Worm (Caenorhabditis elegans) whole organism, mixed stage, embryonic: ENCODE measurements around the gene nspg-1.

Source experiments
- blmp-1 ChIP-seq: fragments of 150-350 bp; optimal IDR thresholded peaks from 2 replicates; lab custom pipeline; 2014; ENCODE audit warnings: missing biosample characterization, missing genetic modification characterization
- elt-3 ChIP-seq: fragments of 150-350 bp; optimal IDR thresholded peaks from 2 replicates; lab custom pipeline; 2014; ENCODE audit warnings: missing biosample characterization, missing genetic modification characterization
- flh-1 ChIP-seq: fragments of 200-800 bp; sonication (Bioruptor generic); optimal IDR thresholded peaks from 2 replicates; lab custom pipeline; 2018; ENCODE audit warnings: mild to moderate bottlenecking, missing genetic modification characterization, moderate library complexity, missing compliant biosample characterization
- lin-13 ChIP-seq: fragments of 150-350 bp; optimal IDR thresholded peaks from 2 replicates; lab custom pipeline; 2014; ENCODE audit warnings: missing biosample characterization, missing genetic modification characterization
- lin-32 ChIP-seq: fragments of 200-800 bp; sonication (Bioruptor generic); optimal IDR thresholded peaks from 2 replicates; lab custom pipeline; 2018; ENCODE audit warnings: mild to moderate bottlenecking, missing genetic modification characterization, missing compliant biosample characterization
- mab-5 ChIP-seq: fragments of 150-350 bp; optimal IDR thresholded peaks from 2 replicates; lab custom pipeline; 2014; ENCODE audit warnings: missing biosample characterization, missing genetic modification characterization
- nhr-237 ChIP-seq: fragments of 150-350 bp; optimal IDR thresholded peaks from 2 replicates; lab custom pipeline; 2014; ENCODE audit warnings: missing biosample characterization, missing genetic modification characterization
- nhr-28 ChIP-seq: fragments of 150-350 bp; optimal IDR thresholded peaks from 2 replicates; lab custom pipeline; 2014; ENCODE audit warnings: missing biosample characterization, missing genetic modification characterization
- nhr-76 ChIP-seq: sonication (generic microtip); optimal IDR thresholded peaks from 2 replicates; lab custom pipeline; 2017; ENCODE audit warnings: missing biosample characterization, missing genetic modification characterization
- pha-4 ChIP-seq: fragments of 150-350 bp; optimal IDR thresholded peaks from 2 replicates; lab custom pipeline; 2018; ENCODE audit warnings: missing biosample characterization, missing genetic modification reagents, missing genetic modification characterization
- sptf-1 ChIP-seq: sonication (generic microtip); optimal IDR thresholded peaks from 2 replicates; lab custom pipeline; 2017; ENCODE audit warnings: mild to moderate bottlenecking, missing genetic modification characterization, moderate library complexity, missing compliant biosample characterization
- unc-62 ChIP-seq: fragments of 150-350 bp; optimal IDR thresholded peaks from 2 replicates; lab custom pipeline; 2014; ENCODE audit warnings: missing biosample characterization, missing genetic modification reagents, missing genetic modification characterization
- ztf-11 ChIP-seq: fragments of 150-350 bp; optimal IDR thresholded peaks from 2 replicates; lab custom pipeline; 2014; ENCODE audit warnings: missing biosample characterization, missing genetic modification characterization

- no peak for TF ChIP-seq sptf-1 (tag; lab: Kevin White, UChicago)
- no peak for TF ChIP-seq nhr-237 (tag; lab: Kevin White, UChicago)
- TF ChIP-seq nhr-76 (tag; lab: Kevin White, UChicago), result no peak
- TF ChIP-seq ztf-11 (tag; lab: Kevin White, UChicago), result no peak
- TF ChIP-seq flh-1 (GFP tag; lab: Kevin White, UChicago), result no peak
- no peak for TF ChIP-seq mab-5 (tag; lab: Kevin White, UChicago)
- no peak for TF ChIP-seq lin-32 (GFP tag; lab: Kevin White, UChicago)
- no peak for TF ChIP-seq unc-62 (GFP tag; lab: Kevin White, UChicago)
- no peak for TF ChIP-seq pha-4 (tag; lab: Kevin White, UChicago)
- TF ChIP-seq blmp-1, result no peak
- no peak for TF ChIP-seq lin-13 (tag; lab: Kevin White, UChicago)
- no peak for TF ChIP-seq elt-3 (tag; lab: Kevin White, UChicago)
- TF ChIP-seq nhr-28, result no peak
Observed at ce11 chrV:12827219-12827618, 40.7 kb downstream of the nspg-1 start, which contains the start of gene ugt-15.
